Worm (Caenorhabditis elegans) whole organism, L2 larva: ENCODE measurements around the gene cdt-2.

Experiments used
- C34F6.9 ChIP-seq: fragments of 150-350 bp; optimal IDR thresholded peaks from 2 replicates; lab custom pipeline; 2014; ENCODE audit warnings: missing biosample characterization, missing genetic modification characterization
- F13H6.1 ChIP-seq: sonication (generic microtip); optimal IDR thresholded peaks from 2 replicates; lab custom pipeline; 2016; ENCODE audit warnings: missing genetic modification characterization, missing compliant biosample characterization
- R02D3.7 ChIP-seq: fragments of 150-350 bp; optimal IDR thresholded peaks from 2 replicates; lab custom pipeline; 2014; ENCODE audit warnings: missing biosample characterization, missing genetic modification characterization
- Y55F3AM.14 ChIP-seq: fragments of 200-800 bp; sonication (Bioruptor generic); optimal IDR thresholded peaks from 2 replicates; lab custom pipeline; 2018; ENCODE audit warnings: mild to moderate bottlenecking, missing genetic modification characterization, missing compliant biosample characterization
- ZK546.5 ChIP-seq: sonication (generic microtip); optimal IDR thresholded peaks from 2 replicates; lab custom pipeline; 2017; ENCODE audit warnings: missing biosample characterization, missing genetic modification characterization
- alr-1 ChIP-seq: fragments of 150-350 bp; optimal IDR thresholded peaks from 2 replicates; lab custom pipeline; 2014; ENCODE audit warnings: missing biosample characterization, missing genetic modification characterization
- aly-2 ChIP-seq: fragments of 150-350 bp; optimal IDR thresholded peaks from 2 replicates; lab custom pipeline; 2014; ENCODE audit warnings: missing biosample characterization, missing genetic modification characterization
- ama-1 ChIP-seq: fragments of 150-350 bp; optimal IDR thresholded peaks from 2 replicates; lab custom pipeline; 2018; ENCODE audit warnings: inconsistent platforms
- blmp-1 ChIP-seq: sonication (generic microtip); optimal IDR thresholded peaks from 2 replicates; lab custom pipeline; 2017; ENCODE audit warnings: missing genetic modification characterization, mild to moderate bottlenecking, missing compliant biosample characterization, antibody characterized with exemption, moderate library complexity; ENCODE audit not compliant: insufficient read depth
- ceh-16 ChIP-seq: fragments of 150-350 bp; optimal IDR thresholded peaks from 2 replicates; lab custom pipeline; 2014; ENCODE audit warnings: missing biosample characterization, missing genetic modification characterization
- ceh-82 ChIP-seq: fragments of 150-350 bp; optimal IDR thresholded peaks from 2 replicates; lab custom pipeline; 2014; ENCODE audit warnings: missing biosample characterization, missing genetic modification characterization
- crh-2 ChIP-seq: sonication (generic microtip); optimal IDR thresholded peaks from 2 replicates; lab custom pipeline; 2017; ENCODE audit warnings: missing biosample characterization, missing genetic modification characterization
- dmd-4 ChIP-seq: sonication (generic microtip); optimal IDR thresholded peaks from 2 replicates; lab custom pipeline; 2017; ENCODE audit warnings: missing biosample characterization, missing genetic modification characterization
- egl-27 ChIP-seq: sonication (generic microtip); optimal IDR thresholded peaks from 3 replicates; lab custom pipeline; 2017; ENCODE audit warnings: missing biosample characterization, missing genetic modification reagents, missing genetic modification characterization
- elt-1 ChIP-seq: fragments of 150-350 bp; optimal IDR thresholded peaks from 2 replicates; lab custom pipeline; 2014; ENCODE audit warnings: missing biosample characterization, missing genetic modification characterization
- elt-3 ChIP-seq: sonication (generic microtip); optimal IDR thresholded peaks from 2 replicates; lab custom pipeline; 2017; ENCODE audit warnings: missing biosample characterization, missing genetic modification characterization
- fos-1 ChIP-seq: fragments of 150-350 bp; optimal IDR thresholded peaks from 2 replicates; lab custom pipeline; 2014; ENCODE audit warnings: missing biosample characterization, missing genetic modification characterization
- gmeb-1 ChIP-seq: fragments of 150-350 bp; optimal IDR thresholded peaks from 2 replicates; lab custom pipeline; 2014; ENCODE audit warnings: missing biosample characterization, missing genetic modification characterization
- lin-11 ChIP-seq: fragments of 150-350 bp; sonication (generic microtip); optimal IDR thresholded peaks from 2 replicates; lab custom pipeline; 2014; ENCODE audit warnings: missing biosample characterization, missing genetic modification characterization, inconsistent platforms, mixed read lengths
- lin-13 ChIP-seq: fragments of 150-350 bp; optimal IDR thresholded peaks from 2 replicates; lab custom pipeline; 2014; ENCODE audit warnings: missing biosample characterization, missing genetic modification reagents, missing genetic modification characterization
- lin-39 ChIP-seq: fragments of 150-350 bp; optimal IDR thresholded peaks from 2 replicates; lab custom pipeline; 2014; ENCODE audit warnings: missing biosample characterization, missing genetic modification reagents, missing genetic modification characterization
- mab-5 ChIP-seq: fragments of 150-350 bp; optimal IDR thresholded peaks from 2 replicates; lab custom pipeline; 2014; ENCODE audit warnings: missing biosample characterization, missing genetic modification characterization
- mbf-1 ChIP-seq: sonication (generic microtip); optimal IDR thresholded peaks from 2 replicates; lab custom pipeline; 2017; ENCODE audit warnings: missing biosample characterization, missing genetic modification characterization
- mdl-1 ChIP-seq, 2 experiments: fragments of 150-350 bp in 1 of 2; sonication (generic microtip) in 1 of 2; optimal IDR thresholded peaks; 2 replicates each; lab custom pipeline; 2017; ENCODE audit warnings: missing biosample characterization in 2 of 2, missing genetic modification characterization in 2 of 2
- nhr-10 ChIP-seq: sonication (generic microtip); optimal IDR thresholded peaks from 2 replicates; lab custom pipeline; 2017; ENCODE audit warnings: missing biosample characterization, missing genetic modification characterization
- nhr-11 ChIP-seq: fragments of 150-350 bp; optimal IDR thresholded peaks from 2 replicates; lab custom pipeline; 2014; ENCODE audit warnings: missing biosample characterization, missing genetic modification characterization
- nhr-129 ChIP-seq: fragments of 150-350 bp; optimal IDR thresholded peaks from 2 replicates; lab custom pipeline; 2014; ENCODE audit warnings: missing biosample characterization, missing genetic modification characterization
- nhr-21 ChIP-seq: fragments of 150-350 bp; optimal IDR thresholded peaks from 2 replicates; lab custom pipeline; 2014; ENCODE audit warnings: missing biosample characterization, missing genetic modification characterization
- nhr-23 ChIP-seq: fragments of 150-350 bp; optimal IDR thresholded peaks from 2 replicates; lab custom pipeline; 2014; ENCODE audit warnings: missing biosample characterization, missing genetic modification reagents, missing genetic modification characterization
- nhr-25 ChIP-seq: fragments of 150-350 bp; sonication (generic microtip); optimal IDR thresholded peaks from 3 replicates; lab custom pipeline; 2014; ENCODE audit warnings: missing biosample characterization, missing genetic modification characterization
- nhr-6 ChIP-seq: fragments of 150-350 bp; optimal IDR thresholded peaks from 2 replicates; lab custom pipeline; 2014; ENCODE audit warnings: missing biosample characterization, missing genetic modification characterization
- nhr-77 ChIP-seq: fragments of 150-350 bp; optimal IDR thresholded peaks from 2 replicates; lab custom pipeline; 2014; ENCODE audit warnings: missing biosample characterization, missing genetic modification characterization
- peb-1 ChIP-seq: fragments of 150-350 bp; optimal IDR thresholded peaks from 2 replicates; lab custom pipeline; 2014; ENCODE audit warnings: missing biosample characterization, missing genetic modification characterization
- sem-4 ChIP-seq: fragments of 150-350 bp; optimal IDR thresholded peaks from 2 replicates; lab custom pipeline; 2014; ENCODE audit warnings: missing biosample characterization, missing genetic modification reagents, missing genetic modification characterization
- skn-1 ChIP-seq: sonication (generic microtip); optimal IDR thresholded peaks from 2 replicates; lab custom pipeline; 2017; ENCODE audit warnings: missing biosample characterization, missing genetic modification characterization
- sma-3 ChIP-seq: sonication (generic microtip); optimal IDR thresholded peaks from 2 replicates; lab custom pipeline; 2016; ENCODE audit warnings: missing genetic modification reagents, missing genetic modification characterization, missing compliant biosample characterization
- sma-9 ChIP-seq, 2 experiments: fragments of 150-350 bp in 1 of 2; sonication (generic microtip) in 1 of 2; optimal IDR thresholded peaks; 2 replicates each; lab custom pipeline; 2014 to 2016; ENCODE audit warnings: missing genetic modification characterization in 2 of 2, mild to moderate bottlenecking in 1 of 2, missing biosample characterization in 1 of 2, missing compliant biosample characterization in 1 of 2, missing genetic modification reagents in 1 of 2, moderate library complexity in 1 of 2
- snpc-4 ChIP-seq: fragments of 150-350 bp; optimal IDR thresholded peaks from 2 replicates; lab custom pipeline; 2014; ENCODE audit warnings: missing biosample characterization, missing genetic modification characterization
- unc-39 ChIP-seq: fragments of 150-350 bp; optimal IDR thresholded peaks from 2 replicates; lab custom pipeline; 2014; ENCODE audit warnings: missing biosample characterization, missing genetic modification characterization
- unc-55 ChIP-seq: fragments of 150-350 bp; sonication (generic microtip); optimal IDR thresholded peaks from 3 replicates; lab custom pipeline; 2014; ENCODE audit warnings: missing biosample characterization, missing genetic modification reagents, missing genetic modification characterization
- unc-62 ChIP-seq: fragments of 150-350 bp; optimal IDR thresholded peaks from 2 replicates; lab custom pipeline; 2014; ENCODE audit warnings: missing biosample characterization, missing genetic modification reagents, missing genetic modification characterization
- zag-1 ChIP-seq: fragments of 150-350 bp; optimal IDR thresholded peaks from 2 replicates; lab custom pipeline; 2014; ENCODE audit warnings: missing biosample characterization, missing genetic modification characterization
- ztf-1 ChIP-seq: fragments of 200-800 bp; sonication (Bioruptor generic); conservative IDR thresholded peaks from 2 replicates; pipeline ENCODE4 v1.3.6; 2022; ENCODE audit warnings: missing genetic modification characterization, missing compliant biosample characterization
- ztf-11 ChIP-seq: sonication (generic microtip); optimal IDR thresholded peaks from 2 replicates; lab custom pipeline; 2017; ENCODE audit warnings: missing biosample characterization, missing genetic modification characterization
- ztf-4 ChIP-seq: fragments of 150-350 bp; optimal IDR thresholded peaks from 2 replicates; lab custom pipeline; 2014; ENCODE audit warnings: missing biosample characterization, missing genetic modification characterization

cdt-2 gene

DNA sequence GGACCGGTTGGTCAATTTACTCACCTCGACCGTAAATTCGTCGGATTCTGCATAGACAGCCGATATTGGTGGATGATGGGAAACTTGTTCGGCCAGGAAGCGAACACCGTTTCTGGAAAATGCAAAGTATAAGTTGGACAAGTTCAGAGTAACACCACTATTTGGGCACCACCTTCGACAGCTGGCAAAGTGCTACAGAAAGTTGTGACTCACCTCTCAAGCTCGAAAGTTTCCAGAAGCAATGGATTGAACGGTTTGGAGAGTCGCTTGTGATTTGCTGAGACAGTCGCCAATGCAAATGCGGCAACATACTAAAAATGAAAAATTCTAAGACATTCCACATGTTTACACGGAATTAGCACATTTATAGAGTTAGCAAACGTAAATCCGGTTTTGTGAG is 22.4 kb upstream of the cdt-2 start:
- TF ChIP-seq egl-27 (tag; lab: Kevin White, UChicago) (no peak), nhr-11 (no peak), skn-1 (tag; lab: Kevin White, UChicago) (no peak), ztf-1 (GFP tag; lab: Robert Waterston, UW) (no peak)

DNA sequence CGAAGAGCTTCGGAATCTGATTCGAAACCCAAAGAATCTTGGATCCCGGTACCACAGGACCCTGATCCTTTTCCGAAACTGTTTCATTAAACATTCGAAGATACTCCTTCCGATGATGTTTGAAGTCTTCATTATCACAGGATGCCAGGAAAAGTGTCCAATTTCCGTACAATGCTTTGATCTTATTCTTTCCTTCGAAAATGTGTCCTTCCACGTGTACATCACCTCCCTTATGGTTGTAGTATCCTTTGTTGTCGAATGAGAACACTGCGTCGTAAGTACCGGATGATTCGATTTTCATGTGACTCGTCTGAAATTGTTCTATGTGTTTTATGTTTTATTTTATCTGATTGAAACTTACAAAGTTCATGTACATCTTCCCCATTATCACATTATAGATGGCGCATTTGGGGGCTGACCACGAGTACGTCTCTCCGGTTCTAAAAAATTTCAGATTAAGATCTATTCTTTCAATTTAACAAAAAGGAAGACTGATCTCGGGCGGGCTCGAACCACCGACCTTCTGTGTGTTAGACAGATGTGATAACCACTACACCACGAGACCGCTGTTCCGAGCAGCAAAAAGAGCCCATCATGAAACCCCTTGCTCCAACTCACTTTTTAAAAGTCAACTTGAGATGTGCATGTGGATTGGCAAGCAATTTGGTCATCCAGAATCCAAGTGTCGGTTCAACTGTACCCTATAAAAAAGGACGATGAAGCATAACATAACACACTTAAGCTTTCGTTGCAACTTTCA is 21.8 kb upstream of the cdt-2 start:
- no peak for TF ChIP-seq ztf-11 (tag; lab: Kevin White, UChicago)
- TF ChIP-seq mab-5 (tag; lab: Kevin White, UChicago) = no peak
- no peak for TF ChIP-seq R02D3.7 (tag; lab: Kevin White, UChicago)
- no peak for TF ChIP-seq gmeb-1 (tag; lab: Kevin White, UChicago)
- TF ChIP-seq crh-2 (tag; lab: Kevin White, UChicago) = no peak
- no peak for TF ChIP-seq nhr-6 (tag; lab: Kevin White, UChicago)
- TF ChIP-seq unc-39 (tag; lab: Kevin White, UChicago) = no peak
- peak; percentile 8 for TF ChIP-seq ama-1 (lab: Kevin White, UChicago)
- peak; percentile 50 for TF ChIP-seq nhr-129 (tag; lab: Kevin White, UChicago)
- TF ChIP-seq alr-1 (tag; lab: Kevin White, UChicago) = no peak
- peak; percentile 8 for TF ChIP-seq unc-55 (GFP tag; lab: Kevin White, UChicago)
- no peak for TF ChIP-seq skn-1 (tag; lab: Kevin White, UChicago)
- no peak for TF ChIP-seq elt-1 (tag; lab: Kevin White, UChicago)
- TF ChIP-seq ztf-4 (tag; lab: Kevin White, UChicago) = no peak
- TF ChIP-seq mdl-1 (tag; optimal IDR thresholded peaks at IDR 0.05; lab: Kevin White, UChicago) = no peak
- no peak for TF ChIP-seq Y55F3AM.14 (GFP tag; lab: Kevin White, UChicago)
- no peak for TF ChIP-seq nhr-77 (tag; lab: Kevin White, UChicago)
- TF ChIP-seq aly-2 = no peak
- peak; percentile 18 for TF ChIP-seq nhr-25 (tag; lab: Kevin White, UChicago)
- TF ChIP-seq blmp-1 (tag; lab: Kevin White, UChicago) = peak; percentile 6
- TF ChIP-seq sem-4 (tag; lab: Kevin White, UChicago) = no peak
- TF ChIP-seq egl-27 (tag; lab: Kevin White, UChicago) = no peak
- no peak for TF ChIP-seq nhr-23 (tag; lab: Kevin White, UChicago)
- no peak for TF ChIP-seq nhr-10 (tag; lab: Kevin White, UChicago)
- no peak for TF ChIP-seq ceh-16 (tag; lab: Kevin White, UChicago)
- TF ChIP-seq unc-62 (GFP tag; lab: Kevin White, UChicago) = no peak
- no peak for TF ChIP-seq C34F6.9 (tag; lab: Kevin White, UChicago)
- TF ChIP-seq dmd-4 (tag; lab: Kevin White, UChicago) = no peak
- TF ChIP-seq F13H6.1 (tag; lab: Kevin White, UChicago) = peak; percentile 24
- no peak for TF ChIP-seq fos-1 (tag; lab: Kevin White, UChicago)
- TF ChIP-seq sma-9 (GFP tag; optimal IDR thresholded peaks at IDR 0.05; lab: Kevin White, UChicago) = peak; percentile 27
- TF ChIP-seq sma-9 (tag; optimal IDR thresholded peaks at IDR 0.05; lab: Kevin White, UChicago) = no peak
- TF ChIP-seq nhr-21 (tag; lab: Kevin White, UChicago) = no peak
- no peak for TF ChIP-seq sma-3 (GFP tag; lab: Kevin White, UChicago)
- no peak for TF ChIP-seq mbf-1 (tag; lab: Kevin White, UChicago)
- no peak for TF ChIP-seq peb-1
- no peak for TF ChIP-seq zag-1 (tag; lab: Kevin White, UChicago)
- TF ChIP-seq ceh-82 (tag; lab: Kevin White, UChicago) = no peak
- TF ChIP-seq ztf-1 (GFP tag; lab: Robert Waterston, UW) = no peak
- TF ChIP-seq lin-11 (tag; lab: Kevin White, UChicago) = peak; percentile 7
- no peak for TF ChIP-seq lin-39 (tag; lab: Kevin White, UChicago)
- no peak for TF ChIP-seq lin-13 (GFP tag; lab: Kevin White, UChicago)
- TF ChIP-seq elt-3 (tag; lab: Kevin White, UChicago) = no peak
- TF ChIP-seq ZK546.5 (tag; lab: Kevin White, UChicago) = no peak
- TF ChIP-seq snpc-4 (tag; lab: Kevin White, UChicago) = no peak
